Fruit fly (Drosophila melanogaster): ENCODE measurements around the gene eIF4E1.

Gene eIF4E1

DNA sequence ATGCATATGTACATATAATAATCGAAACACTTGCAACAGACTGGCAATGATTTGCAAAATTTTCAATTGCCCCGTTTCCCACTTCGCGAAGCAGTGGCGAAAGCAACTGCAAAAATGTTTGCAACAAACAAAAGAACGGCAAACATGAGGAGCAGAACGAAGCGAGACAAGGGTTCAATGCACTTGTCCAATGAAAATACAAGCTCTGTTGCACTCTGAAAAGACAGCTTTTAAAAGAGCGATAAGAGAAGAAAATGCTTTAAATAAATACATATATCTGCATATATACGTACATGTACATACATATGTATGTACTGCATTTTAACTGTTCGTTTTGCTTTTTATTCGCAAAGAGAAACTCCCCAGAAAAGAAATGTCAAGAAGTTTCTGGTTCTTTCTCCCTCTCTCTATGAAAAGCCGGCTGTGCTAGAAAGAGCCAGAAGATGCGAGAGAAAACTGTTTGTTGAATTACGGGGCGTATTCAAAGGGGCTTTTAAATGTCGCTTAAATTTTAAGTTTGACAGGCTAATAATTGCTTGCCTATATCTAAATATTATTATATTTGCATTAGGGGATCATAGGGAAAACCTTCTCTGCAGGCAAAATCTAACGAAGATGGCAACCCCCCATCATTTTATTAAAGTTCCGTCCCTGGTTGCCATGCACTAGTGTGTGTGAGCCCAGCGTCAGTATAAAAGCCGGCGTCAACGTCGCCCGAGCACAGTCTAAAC, 18.8 kb downstream of the eIF4E1 start, which contains the start of gene Hsp27 (continued):
- TF ChIP-seq run (tag; optimal IDR thresholded peaks at IDR 0.05): peak; percentile 95
- peak; percentile 89 for TF ChIP-seq Oaz (GFP tag; IDR thresholded peaks at IDR 0.05)
- TF ChIP-seq chn (GFP tag; optimal IDR thresholded peaks at IDR 0.05): peak; percentile 96
- peak; percentile 94 for TF ChIP-seq dan (GFP tag; IDR thresholded peaks at IDR 0.05)
- peak; percentile 95 for TF ChIP-seq CG10462 (GFP tag; optimal IDR thresholded peaks at IDR 0.05)
- TF ChIP-seq YL-1 (GFP tag; optimal IDR thresholded peaks at IDR 0.05): peak; percentile 94
- TF ChIP-seq Ravus (GFP tag; IDR thresholded peaks at IDR 0.05): peak; percentile 95
- peak; percentile 98 for TF ChIP-seq tin (GFP tag; optimal IDR thresholded peaks at IDR 0.05)
- TF ChIP-seq ara (GFP tag; IDR thresholded peaks at IDR 0.05): peak; percentile 99
- TF ChIP-seq CG6272 (GFP tag; IDR thresholded peaks at IDR 0.05): peak; percentile 98
- TF ChIP-seq sim (GFP tag; IDR thresholded peaks at IDR 0.05): peak; percentile 97
- TF ChIP-seq gem (tag; optimal IDR thresholded peaks at IDR 0.05): peak; percentile 99
- peak; percentile 96 for TF ChIP-seq rib (GFP tag; IDR thresholded peaks at IDR 0.05)
- no peak; the same call in 1 of the 2 replicates for TF ChIP-seq amos (GFP tag; IDR thresholded peaks at IDR 0.05; ENCODE audit: partially characterized antibody)
- peak; percentile 90 for TF ChIP-seq aop (GFP tag; IDR thresholded peaks at IDR 0.05)
- TF ChIP-seq Dek (tag; optimal IDR thresholded peaks at IDR 0.05): peak; percentile 97
- TF ChIP-seq Myb (GFP tag; optimal IDR thresholded peaks at IDR 0.05): peak; percentile 76
- peak; percentile 69 for TF ChIP-seq CG3163 (GFP tag; optimal IDR thresholded peaks at IDR 0.05)
- peak; percentile 98 for TF ChIP-seq croc (GFP tag; conservative IDR thresholded peaks at IDR 0.05)
- TF ChIP-seq Stat92E (GFP tag; optimal IDR thresholded peaks at IDR 0.05): peak in 1 of 3 experiments; percentile 94
- peak; percentile 96 for TF ChIP-seq MBD-R2 (GFP tag; IDR thresholded peaks at IDR 0.05)
- TF ChIP-seq HLH3B (GFP tag; IDR thresholded peaks at IDR 0.05): peak; percentile 99
- peak; percentile 99 for TF ChIP-seq lmd (GFP tag; IDR thresholded peaks at IDR 0.05)
- TF ChIP-seq CG10431 (GFP tag; optimal IDR thresholded peaks at IDR 0.05): peak; percentile 93
- no peak for TF ChIP-seq unc-4 (GFP tag; IDR thresholded peaks at IDR 0.05; ENCODE audit: partially characterized antibody)
- peak; percentile 98 for TF ChIP-seq jigr1 (GFP tag; IDR thresholded peaks at IDR 0.05)
- peak; percentile 98 for TF ChIP-seq B-H1 (GFP tag; IDR thresholded peaks at IDR 0.05)
- peak; percentile 98 for TF ChIP-seq CG4820 (GFP tag; optimal IDR thresholded peaks at IDR 0.05)
- peak; percentile 97 for TF ChIP-seq CG1647 (GFP tag; optimal IDR thresholded peaks at IDR 0.05)
- peak; percentile 92 for TF ChIP-seq CG1792 (GFP tag; optimal IDR thresholded peaks at IDR 0.05)
- peak; percentile 97 for TF ChIP-seq wor (GFP tag; IDR thresholded peaks at IDR 0.05)
- TF ChIP-seq Hmr (GFP tag; optimal IDR thresholded peaks at IDR 0.05): peak; percentile 98
- TF ChIP-seq zfh2 (GFP tag; optimal IDR thresholded peaks at IDR 0.05): peak; percentile 96
- peak; percentile 54 for TF ChIP-seq CG17912 (GFP tag; optimal IDR thresholded peaks at IDR 0.05)
- peak; percentile 93 for TF ChIP-seq CG15514 (GFP tag; optimal IDR thresholded peaks at IDR 0.05)
- peak; percentile 98 for TF ChIP-seq CG7556 (GFP tag; optimal IDR thresholded peaks at IDR 0.05)
- TF ChIP-seq tup (GFP tag; optimal IDR thresholded peaks at IDR 0.05): peak; percentile 93
- TF ChIP-seq p53 (GFP tag; optimal IDR thresholded peaks at IDR 0.05): peak; percentile 76
- TF ChIP-seq CG8281 (tag; optimal IDR thresholded peaks at IDR 0.05): peak; percentile 89
- peak; percentile 96 for TF ChIP-seq trem (tag; optimal IDR thresholded peaks at IDR 0.05)
- peak; percentile 96 for TF ChIP-seq trh (GFP tag; optimal IDR thresholded peaks at IDR 0.05)
- peak; percentile 75 for TF ChIP-seq B-H2 (GFP tag; optimal IDR thresholded peaks at IDR 0.05)
- TF ChIP-seq nerfin-1 (tag; optimal IDR thresholded peaks at IDR 0.05): peak; percentile 96
- TF ChIP-seq MTF-1 (GFP tag; optimal IDR thresholded peaks at IDR 0.05; ENCODE audit: borderline replicate concordance): peak; percentile 94
- peak; percentile 65 for TF ChIP-seq CG1832 (GFP tag; optimal IDR thresholded peaks at IDR 0.05)
- TF ChIP-seq Bgb (GFP tag; IDR thresholded peaks at IDR 0.05; ENCODE audit: partially characterized antibody): no peak
- TF ChIP-seq CG2678 (tag; optimal IDR thresholded peaks at IDR 0.05): peak; percentile 98
- peak; percentile 91 for TF ChIP-seq CG17802 (tag; optimal IDR thresholded peaks at IDR 0.05)
- peak; percentile 95 for TF ChIP-seq caup (GFP tag; optimal IDR thresholded peaks at IDR 0.05; ENCODE audit: severe bottlenecking)
